Worm (Caenorhabditis elegans): Measurements from ENCODE around the gene math-16.

math-16 gene

DNA sequence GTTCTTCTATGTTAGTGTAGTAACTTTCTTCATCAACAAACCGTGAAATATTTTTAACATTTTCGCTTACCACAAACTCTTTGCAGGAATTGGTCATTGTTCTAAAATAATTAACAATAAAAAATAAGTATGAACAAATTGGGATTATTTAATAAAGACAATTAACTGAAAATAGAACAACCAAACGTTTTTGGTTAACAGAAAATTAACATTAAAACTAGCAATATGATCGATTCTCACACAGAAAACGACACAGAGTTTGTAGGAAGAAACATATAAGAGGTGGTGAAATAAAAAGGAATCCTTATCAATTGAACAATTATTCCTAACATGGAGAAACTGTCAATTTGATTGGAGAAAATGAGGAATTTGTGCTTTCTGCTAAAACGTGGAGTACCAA is at the start of gene math-16:
TSS of gene math-16 (minus strand) at position 101 of the 400 bp plus-strand sequence.
- no peak for TF ChIP-seq ref-1 (GFP tag; conservative IDR thresholded peaks at IDR 0.05)
- TF ChIP-seq flt-1 (GFP tag; IDR thresholded peaks at IDR 0.05), result no peak
- no peak for TF ChIP-seq cog-1 (tag; optimal IDR thresholded peaks at IDR 0.05)
- TF ChIP-seq T22C8.4 (GFP tag; IDR thresholded peaks at IDR 0.05), result no peak

DNA sequence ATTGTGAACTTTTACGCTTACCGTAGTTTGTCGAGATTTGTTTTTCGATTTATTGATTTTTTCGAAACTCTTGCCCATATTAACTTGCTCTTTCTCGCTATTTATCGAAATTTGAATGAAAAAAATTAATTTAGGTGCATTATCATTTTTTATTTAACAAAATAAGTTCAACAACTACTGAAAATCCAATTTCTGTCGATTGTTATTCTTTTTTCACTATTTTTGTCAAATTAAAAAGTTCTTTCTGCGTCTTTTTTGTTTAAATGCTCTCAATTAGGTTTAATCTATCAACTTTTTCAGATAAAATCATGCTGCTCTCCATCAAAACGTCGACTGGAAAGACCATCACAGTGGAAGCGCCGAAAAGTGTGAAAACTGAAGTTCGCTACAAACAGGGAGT is 47.6 kb upstream of the math-16 start, which contains the start of gene F52C6.2:
TSS of gene F52C6.2 (plus strand) at position 301 of the 400 bp plus-strand sequence.
- TF ChIP-seq tab-1 (GFP tag; IDR thresholded peaks at IDR 0.05), result no peak
- no peak for TF ChIP-seq ztf-29 (GFP tag; IDR thresholded peaks at IDR 0.05)
- no peak for TF ChIP-seq flt-1 (GFP tag; IDR thresholded peaks at IDR 0.05)
- TF ChIP-seq klf-2 (GFP tag; conservative IDR thresholded peaks at IDR 0.05), result no peak
- TF ChIP-seq cog-1 (tag; optimal IDR thresholded peaks at IDR 0.05), result no peak
- TF ChIP-seq med-1 (GFP tag; optimal IDR thresholded peaks at IDR 0.05; ENCODE audit: insufficient read depth), result no peak
- no peak for TF ChIP-seq ref-1 (GFP tag; conservative IDR thresholded peaks at IDR 0.05)
- TF ChIP-seq T22C8.4 (GFP tag; IDR thresholded peaks at IDR 0.05), result no peak

DNA sequence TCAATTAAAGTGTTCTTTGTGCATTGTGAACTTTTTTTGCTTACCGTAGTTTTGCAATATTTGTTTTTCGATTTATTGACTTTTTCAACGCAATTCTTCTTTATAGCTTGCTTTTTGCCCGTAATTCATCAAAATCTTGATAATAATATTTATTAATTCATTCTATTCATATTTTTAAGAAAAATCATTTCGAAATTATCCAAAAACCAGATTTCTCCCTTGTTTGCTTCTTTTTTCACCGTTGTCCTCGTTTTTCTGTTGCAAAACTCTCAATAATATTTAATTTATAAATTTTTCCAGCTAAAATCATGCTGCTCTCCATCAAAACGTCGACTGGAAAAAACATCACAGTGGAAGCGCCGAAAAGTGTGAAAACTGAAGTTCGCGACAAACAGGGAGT is 45.9 kb upstream of the math-16 start, which contains the start of gene F52C6.3:
TSS of gene F52C6.3 (plus strand) at position 301 of the 400 bp plus-strand sequence.
- TF ChIP-seq ztf-29 (GFP tag; IDR thresholded peaks at IDR 0.05), result no peak
- TF ChIP-seq ztf-23 (GFP tag; IDR thresholded peaks at IDR 0.05), result no peak
- no peak for TF ChIP-seq klf-2 (GFP tag; conservative IDR thresholded peaks at IDR 0.05)
- TF ChIP-seq med-1 (GFP tag; optimal IDR thresholded peaks at IDR 0.05; ENCODE audit: insufficient read depth), result no peak
- no peak for TF ChIP-seq ref-1 (GFP tag; conservative IDR thresholded peaks at IDR 0.05)
- TF ChIP-seq tab-1 (GFP tag; IDR thresholded peaks at IDR 0.05), result no peak
- no peak for TF ChIP-seq cog-1 (tag; optimal IDR thresholded peaks at IDR 0.05)
- no peak for TF ChIP-seq flt-1 (GFP tag; IDR thresholded peaks at IDR 0.05)
- no peak for TF ChIP-seq T22C8.4 (GFP tag; IDR thresholded peaks at IDR 0.05)

DNA sequence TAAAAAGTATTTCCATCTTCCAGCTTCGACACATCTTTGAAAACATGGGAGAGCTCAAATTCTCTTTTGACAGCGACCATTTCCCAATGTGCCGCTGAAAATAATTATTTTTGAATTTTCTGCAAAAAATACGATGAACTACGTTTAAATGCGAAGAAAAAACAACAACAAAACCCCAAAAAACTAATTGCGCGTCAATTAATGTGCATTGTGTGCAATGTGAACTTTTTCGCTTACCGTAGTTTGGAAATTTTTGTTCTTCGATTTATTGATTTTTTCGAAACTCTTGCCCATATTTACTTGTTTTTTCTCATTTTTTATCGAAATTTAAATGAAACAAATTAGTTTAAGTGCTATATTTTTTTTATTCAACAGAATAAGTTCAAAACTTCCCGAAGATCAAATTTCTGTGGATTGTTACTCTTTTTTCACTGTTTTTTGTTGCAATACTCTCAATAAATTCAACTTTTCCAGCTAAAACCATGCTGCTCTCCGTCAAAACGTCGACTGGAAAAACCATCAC is 44.2 kb upstream of the math-16 start, which contains the start of the genes bath-2 and F52C6.4:
TSS of gene bath-2 (minus strand) at position 101 of the 523 bp plus-strand sequence.
TSS of gene F52C6.4 (plus strand) at position 473 of the 523 bp plus-strand sequence.
- TF ChIP-seq tab-1 (GFP tag; IDR thresholded peaks at IDR 0.05) (no peak), flt-1 (GFP tag; IDR thresholded peaks at IDR 0.05) (no peak), ztf-23 (GFP tag; IDR thresholded peaks at IDR 0.05) (no peak), ztf-29 (GFP tag; IDR thresholded peaks at IDR 0.05) (no peak), cog-1 (tag; optimal IDR thresholded peaks at IDR 0.05) (no peak), T22C8.4 (GFP tag; IDR thresholded peaks at IDR 0.05) (no peak), klf-2 (GFP tag; conservative IDR thresholded peaks at IDR 0.05) (no peak), ref-1 (GFP tag; conservative IDR thresholded peaks at IDR 0.05) (no peak), med-1 (GFP tag; optimal IDR thresholded peaks at IDR 0.05; ENCODE audit: insufficient read depth) (no peak)

DNA sequence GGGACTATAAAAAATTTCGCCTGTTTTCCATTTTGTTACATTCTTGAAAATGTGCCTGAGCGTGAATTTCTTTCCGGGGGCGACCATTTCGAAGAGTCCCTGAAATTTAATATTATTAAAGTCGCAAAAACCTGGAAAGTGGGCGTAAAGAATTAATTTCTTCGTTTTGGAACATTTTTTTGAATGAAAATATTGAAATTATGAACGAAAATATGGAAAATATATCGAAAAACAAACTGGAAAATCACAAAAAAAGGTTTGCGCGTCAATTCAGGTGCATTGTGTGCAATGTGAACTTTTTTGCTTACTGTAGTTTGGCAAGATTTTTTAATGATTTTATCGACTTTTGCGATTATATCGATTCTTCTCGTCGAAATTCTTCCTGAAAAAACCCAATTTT is 42.5 kb upstream of the math-16 start, which contains the start of gene bath-7:
TSS of gene bath-7 (minus strand) at position 101 of the 400 bp plus-strand sequence.
- no peak for TF ChIP-seq cog-1 (tag; optimal IDR thresholded peaks at IDR 0.05)

DNA sequence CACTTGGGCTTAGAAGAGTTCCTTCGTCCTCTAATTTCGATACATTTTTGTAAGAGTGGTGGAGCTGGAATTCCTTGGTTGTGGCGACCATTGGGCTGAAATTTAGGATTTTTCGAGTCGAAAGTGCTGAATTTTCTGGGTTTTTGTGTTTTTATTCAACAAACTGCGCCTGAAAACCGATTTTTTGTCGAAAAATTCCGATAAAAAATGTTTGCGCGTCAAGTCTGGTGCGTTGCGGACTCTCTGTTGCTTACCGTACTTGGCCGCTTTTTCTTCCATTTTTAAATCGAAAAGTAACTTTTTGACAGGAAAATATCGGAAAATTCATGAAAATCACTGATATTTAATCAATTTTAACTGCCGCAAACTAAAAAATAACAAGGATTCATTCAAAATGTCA is 39.3 kb upstream of the math-16 start, which contains the start of gene bath-4:
TSS of gene bath-4 (minus strand) at position 101 of the 400 bp plus-strand sequence.
- TF ChIP-seq tab-1 (GFP tag; IDR thresholded peaks at IDR 0.05), result no peak
- no peak for TF ChIP-seq med-1 (GFP tag; optimal IDR thresholded peaks at IDR 0.05; ENCODE audit: insufficient read depth)
- no peak for TF ChIP-seq klf-2 (GFP tag; conservative IDR thresholded peaks at IDR 0.05)
- TF ChIP-seq ref-1 (GFP tag; conservative IDR thresholded peaks at IDR 0.05), result no peak
- TF ChIP-seq cog-1 (tag; optimal IDR thresholded peaks at IDR 0.05), result no peak
- TF ChIP-seq ztf-29 (GFP tag; IDR thresholded peaks at IDR 0.05), result no peak
- TF ChIP-seq flt-1 (GFP tag; IDR thresholded peaks at IDR 0.05), result no peak
- TF ChIP-seq ztf-23 (GFP tag; IDR thresholded peaks at IDR 0.05), result no peak
- TF ChIP-seq T22C8.4 (GFP tag; IDR thresholded peaks at IDR 0.05), result no peak

DNA sequence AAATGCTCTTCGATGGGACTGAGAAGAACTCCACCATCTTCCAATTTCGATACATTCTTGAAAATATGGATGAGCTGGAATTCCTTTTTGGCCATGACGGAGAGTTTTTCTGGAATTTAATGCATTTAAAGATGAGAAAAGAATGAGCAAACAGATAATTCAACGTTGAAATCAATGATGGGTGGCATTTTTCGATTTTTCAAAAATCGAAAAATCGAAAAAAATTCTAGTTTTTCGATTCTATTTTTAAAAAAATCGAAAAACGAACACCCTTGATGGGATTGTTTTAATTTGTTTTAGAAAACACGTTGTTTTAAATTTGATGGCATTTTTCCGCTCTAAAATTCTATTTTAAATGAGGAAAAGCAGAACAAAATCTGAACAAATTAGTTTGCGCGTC is 34.2 kb upstream of the math-16 start, which contains the start of gene math-31:
TSS of gene math-31 (minus strand) at position 101 of the 400 bp plus-strand sequence.
- no peak for TF ChIP-seq T22C8.4 (GFP tag; IDR thresholded peaks at IDR 0.05)
- TF ChIP-seq tab-1 (GFP tag; IDR thresholded peaks at IDR 0.05), result no peak
- no peak for TF ChIP-seq med-1 (GFP tag; optimal IDR thresholded peaks at IDR 0.05; ENCODE audit: insufficient read depth)
- TF ChIP-seq klf-2 (GFP tag; conservative IDR thresholded peaks at IDR 0.05), result no peak

DNA sequence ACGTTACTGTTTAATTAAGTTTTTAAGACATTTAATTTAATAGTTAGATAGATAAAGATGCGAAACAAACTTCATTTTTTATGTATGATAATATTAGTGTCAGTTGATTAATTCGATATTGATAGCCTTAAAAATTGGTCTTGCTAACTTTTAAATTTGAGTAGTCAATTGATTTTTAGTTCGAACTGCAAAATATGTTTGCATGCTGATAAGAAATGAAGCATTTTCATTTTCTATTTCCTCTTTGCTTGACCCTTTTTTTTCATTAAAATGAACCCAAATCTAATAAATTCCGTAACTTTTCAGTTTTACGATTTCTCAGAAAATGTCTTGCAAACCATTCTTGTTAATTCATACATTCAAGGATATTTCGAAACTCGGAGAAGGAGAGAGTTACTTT is 26.5 kb upstream of the math-16 start, which contains the start of gene math-22:
TSS of gene math-22 (plus strand) at position 301 of the 400 bp plus-strand sequence.
- TF ChIP-seq ztf-29 (GFP tag; IDR thresholded peaks at IDR 0.05) (no peak), flt-1 (GFP tag; IDR thresholded peaks at IDR 0.05) (no peak), T22C8.4 (GFP tag; IDR thresholded peaks at IDR 0.05) (no peak), ztf-23 (GFP tag; IDR thresholded peaks at IDR 0.05) (no peak), ref-1 (GFP tag; conservative IDR thresholded peaks at IDR 0.05) (no peak), tab-1 (GFP tag; IDR thresholded peaks at IDR 0.05) (no peak), klf-2 (GFP tag; conservative IDR thresholded peaks at IDR 0.05) (no peak), med-1 (GFP tag; optimal IDR thresholded peaks at IDR 0.05; ENCODE audit: insufficient read depth) (no peak), cog-1 (tag; optimal IDR thresholded peaks at IDR 0.05) (no peak)

DNA sequence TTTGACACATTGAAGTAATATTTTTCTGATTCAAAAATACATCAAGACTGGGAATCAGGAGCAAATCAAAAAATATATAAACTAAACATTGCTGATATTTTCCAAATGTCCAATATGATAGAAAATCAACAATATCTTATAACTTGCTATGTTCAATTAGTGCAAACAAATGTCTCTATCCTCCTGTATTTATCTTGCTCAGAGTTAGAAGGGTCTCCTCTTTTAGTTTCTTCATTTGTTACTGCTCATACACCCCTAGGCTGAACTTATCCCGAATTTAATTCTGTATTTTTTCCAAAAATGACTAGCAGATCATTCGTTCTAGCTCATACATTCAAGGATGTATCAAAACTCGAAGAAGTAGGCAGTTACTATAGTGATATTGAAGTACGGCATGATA is 23.4 kb upstream of the math-16 start, which contains the start of gene math-23:
TSS of gene math-23 (plus strand) at position 301 of the 400 bp plus-strand sequence.
- TF ChIP-seq flt-1 (GFP tag; IDR thresholded peaks at IDR 0.05) (no peak), ztf-23 (GFP tag; IDR thresholded peaks at IDR 0.05) (no peak), ref-1 (GFP tag; conservative IDR thresholded peaks at IDR 0.05) (no peak)

DNA sequence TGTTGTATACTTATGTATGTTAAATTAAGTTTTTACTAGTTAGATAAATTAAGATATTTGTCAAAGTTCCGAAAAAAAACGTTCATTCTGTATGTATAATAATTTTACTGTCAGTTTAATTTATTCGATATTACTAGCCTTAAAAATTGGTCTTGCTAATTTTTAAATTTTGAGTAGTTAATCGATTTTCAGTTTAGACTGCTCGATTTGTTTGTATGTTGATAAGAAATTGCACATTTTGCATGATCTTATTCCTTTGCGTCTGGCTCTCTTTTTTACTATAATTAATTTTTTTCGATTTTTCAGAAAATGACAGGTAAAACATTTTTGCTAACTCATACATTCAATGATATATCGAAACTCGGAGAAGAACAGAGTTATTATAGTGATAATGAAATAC is 21.4 kb upstream of the math-16 start, which contains the start of gene math-24:
TSS of gene math-24 (plus strand) at position 301 of the 400 bp plus-strand sequence.
- TF ChIP-seq ref-1 (GFP tag; conservative IDR thresholded peaks at IDR 0.05), result no peak
- no peak for TF ChIP-seq ztf-29 (GFP tag; IDR thresholded peaks at IDR 0.05)
- TF ChIP-seq klf-2 (GFP tag; conservative IDR thresholded peaks at IDR 0.05), result no peak
- TF ChIP-seq ztf-23 (GFP tag; IDR thresholded peaks at IDR 0.05), result no peak
- TF ChIP-seq flt-1 (GFP tag; IDR thresholded peaks at IDR 0.05), result no peak
- TF ChIP-seq med-1 (GFP tag; optimal IDR thresholded peaks at IDR 0.05; ENCODE audit: insufficient read depth), result no peak
- no peak for TF ChIP-seq cog-1 (tag; optimal IDR thresholded peaks at IDR 0.05)
- TF ChIP-seq tab-1 (GFP tag; IDR thresholded peaks at IDR 0.05), result no peak
- no peak for TF ChIP-seq T22C8.4 (GFP tag; IDR thresholded peaks at IDR 0.05)

Measured in whole organism, midembryonic.